Fruit fly (Drosophila melanogaster) whole organism, pupa: ENCODE data around the gene pum.
A peak's percentile ranks its signal among the peaks of the same experiment; 100 is the strongest.

Source experiments
- CG10348 ChIP-seq: fragments of 200-800 bp; sonication (Bioruptor generic); IDR thresholded peaks from 2 replicates; pipeline ENCODE4 v1.3.6; 2022; ENCODE audit warnings: missing biosample characterization, missing genetic modification characterization
- CG12605 ChIP-seq: fragments of 200-800 bp; sonication (Bioruptor generic); IDR thresholded peaks from 2 replicates; pipeline ENCODE4 v1.3.6; 2022; ENCODE audit warnings: missing biosample characterization, missing genetic modification characterization
- CG13204 ChIP-seq: fragments of 200-800 bp; sonication (Bioruptor generic); optimal IDR thresholded peaks from 2 replicates; lab custom pipeline; 2018; ENCODE audit warnings: missing biosample characterization, mild to moderate bottlenecking, missing genetic modification characterization, moderate library complexity
- CG14655 ChIP-seq: fragments of 200-800 bp; sonication (Bioruptor generic); optimal IDR thresholded peaks from 3 replicates; lab custom pipeline; 2017; ENCODE audit warnings: mild to moderate bottlenecking, missing biosample characterization, missing genetic modification reagents, missing genetic modification characterization
- CG15710 ChIP-seq: fragments of 200-800 bp; sonication (Bioruptor generic); optimal IDR thresholded peaks from 2 replicates; lab custom pipeline; 2018; ENCODE audit warnings: missing biosample characterization, mild to moderate bottlenecking, missing genetic modification characterization, moderate library complexity
- CG17806 ChIP-seq: fragments of 200-800 bp; sonication (Bioruptor generic); optimal IDR thresholded peaks from 2 replicates; lab custom pipeline; 2018; ENCODE audit warnings: missing biosample characterization, mild to moderate bottlenecking, missing genetic modification characterization, moderate library complexity
- CG32121 ChIP-seq: fragments of 200-800 bp; sonication (Bioruptor generic); IDR thresholded peaks from 2 replicates; pipeline ENCODE4 v1.3.6; 2022; ENCODE audit warnings: missing biosample characterization, missing genetic modification characterization
- CG34367 ChIP-seq: fragments of 200-800 bp; sonication (Bioruptor generic); optimal IDR thresholded peaks from 2 replicates; lab custom pipeline; 2018; ENCODE audit warnings: missing biosample characterization, mild to moderate bottlenecking, missing genetic modification characterization
- CG4496 ChIP-seq: fragments of 200-800 bp; sonication (Bioruptor generic); IDR thresholded peaks from 3 replicates; pipeline ENCODE4 v1.3.6; 2022; ENCODE audit warnings: missing biosample characterization, missing genetic modification characterization
- CG8159 ChIP-seq: fragments of 200-800 bp; sonication (Bioruptor generic); optimal IDR thresholded peaks from 3 replicates; lab custom pipeline; 2018; ENCODE audit warnings: missing biosample characterization, mild to moderate bottlenecking, missing genetic modification characterization, moderate library complexity
- CG8301 ChIP-seq: fragments of 200-800 bp; sonication (Bioruptor generic); optimal IDR thresholded peaks from 2 replicates; lab custom pipeline; 2018; ENCODE audit warnings: missing biosample characterization, mild to moderate bottlenecking, missing genetic modification characterization
- CG9948 ChIP-seq: fragments of 200-800 bp; sonication (Bioruptor generic); optimal IDR thresholded peaks from 2 replicates; lab custom pipeline; 2018; ENCODE audit warnings: missing biosample characterization, mild to moderate bottlenecking, missing genetic modification characterization, moderate library complexity
- D1 ChIP-seq: fragments of 200-800 bp; sonication (Bioruptor generic); optimal IDR thresholded peaks from 2 replicates; lab custom pipeline; 2018; ENCODE audit warnings: missing biosample characterization, mild to moderate bottlenecking, missing genetic modification characterization, moderate library complexity
- EcR ChIP-seq: fragments of 200-800 bp; sonication (Bioruptor generic); optimal IDR thresholded peaks from 3 replicates; lab custom pipeline; 2019; ENCODE audit warnings: missing biosample characterization, missing genetic modification characterization, mild to moderate bottlenecking, moderate library complexity, missing genetic modification reagents
- Ets98B ChIP-seq: fragments of 200-800 bp; sonication (Bioruptor generic); IDR thresholded peaks from 2 replicates; pipeline ENCODE4 v1.3.6; 2022; ENCODE audit warnings: missing biosample characterization, missing genetic modification characterization
- Pif1A ChIP-seq: fragments of 200-800 bp; sonication (Bioruptor generic); optimal IDR thresholded peaks from 3 replicates; lab custom pipeline; 2016; ENCODE audit warnings: missing biosample characterization, missing genetic modification characterization
- Pif1B ChIP-seq: fragments of 200-800 bp; sonication (Bioruptor generic); optimal IDR thresholded peaks from 3 replicates; lab custom pipeline; 2016; ENCODE audit warnings: missing biosample characterization, missing genetic modification characterization
- Snoo ChIP-seq: fragments of 200-800 bp; sonication (Bioruptor generic); optimal IDR thresholded peaks from 3 replicates; lab custom pipeline; 2017; ENCODE audit warnings: missing biosample characterization, mild to moderate bottlenecking, missing genetic modification characterization, inconsistent platforms
- fd96Ca ChIP-seq: fragments of 200-800 bp; sonication (Bioruptor generic); IDR thresholded peaks from 3 replicates; pipeline ENCODE4 v1.3.6; 2022; ENCODE audit warnings: missing biosample characterization, missing genetic modification characterization
- gl ChIP-seq: fragments of 200-800 bp; sonication (Bioruptor generic); optimal IDR thresholded peaks from 2 replicates; lab custom pipeline; 2018; ENCODE audit warnings: missing biosample characterization, mild to moderate bottlenecking, missing genetic modification characterization
- rn ChIP-seq: fragments of 200-800 bp; sonication (Bioruptor generic); IDR thresholded peaks from 2 replicates; pipeline ENCODE4 v1.3.6; 2022; ENCODE audit warnings: missing biosample characterization, missing genetic modification characterization

The pum gene

dm6 chr3R:9053021-9053420, 184.5 kb downstream of the pum start:
- TF ChIP-seq CG34367 (tag; lab: Kevin White, UChicago) (no peak), D1 (tag; lab: Kevin White, UChicago) (no peak), rn (GFP tag; lab: Robert Waterston, UW) (no peak), CG8159 (peak; percentile 60), EcR (GFP tag; lab: Kevin White, UChicago) (peak; percentile 44), Pif1A (GFP tag; lab: Kevin White, UChicago) (peak; percentile 56), CG15710 (tag; lab: Kevin White, UChicago) (peak; percentile 36), fd96Ca (GFP tag; lab: Robert Waterston, UW) (no peak), Pif1B (GFP tag; lab: Kevin White, UChicago) (peak; percentile 57), CG14655 (GFP tag; lab: Kevin White, UChicago) (peak; percentile 53), CG9948 (tag; lab: Kevin White, UChicago) (no peak), CG17806 (tag; lab: Kevin White, UChicago) (peak; percentile 41), CG10348 (GFP tag; lab: Robert Waterston, UW) (no peak), CG8301 (tag; lab: Kevin White, UChicago) (peak; percentile 44), Ets98B (no peak), CG32121 (no peak), CG4496 (GFP tag; lab: Robert Waterston, UW) (no peak), CG13204 (GFP tag; lab: Kevin White, UChicago) (peak; percentile 95), Snoo (tag; lab: Kevin White, UChicago) (peak; percentile 57), gl (tag; lab: Kevin White, UChicago) (peak; percentile 74), CG12605 (GFP tag; lab: Robert Waterston, UW) (no peak)
- TF ChIP-seq, all 21 proteins: peak for 11

dm6 chr3R:9051937-9052680, 185.4 kb downstream of the pum start, which contains the start of gene Kdm2:
Gene Kdm2 (plus strand): TSS chr3R:9052495.
- TF ChIP-seq CG10348 (GFP tag; lab: Robert Waterston, UW) (no peak), CG14655 (GFP tag; lab: Kevin White, UChicago) (no peak), CG4496 (GFP tag; lab: Robert Waterston, UW) (no peak), CG8301 (tag; lab: Kevin White, UChicago) (no peak), Pif1B (GFP tag; lab: Kevin White, UChicago) (peak; percentile 32), gl (tag; lab: Kevin White, UChicago) (no peak), CG9948 (tag; lab: Kevin White, UChicago) (no peak), D1 (tag; lab: Kevin White, UChicago) (peak; percentile 5), Pif1A (GFP tag; lab: Kevin White, UChicago) (peak; percentile 47)

dm6 chr3R:9050519-9051119, 186.9 kb downstream of the pum start, which contains the start of gene Nmdmc:
Gene Nmdmc (minus strand): TSS chr3R:9050555.
- TF ChIP-seq CG12605 (GFP tag; lab: Robert Waterston, UW): no peak
- TF ChIP-seq CG4496 (GFP tag; lab: Robert Waterston, UW): no peak

- no peak for TF ChIP-seq rn (GFP tag; lab: Robert Waterston, UW)
- no peak for TF ChIP-seq CG8301 (tag; lab: Kevin White, UChicago)
- TF ChIP-seq CG8159: no peak
- no peak for TF ChIP-seq CG10348 (GFP tag; lab: Robert Waterston, UW)
- TF ChIP-seq CG14655 (GFP tag; lab: Kevin White, UChicago): no peak
- TF ChIP-seq D1 (tag; lab: Kevin White, UChicago): peak; percentile 40
- TF ChIP-seq, all 21 proteins: peak for 1
Measured at dm6 chr3R:9049091-9049981, 188.1 kb downstream of the pum start.

- TF ChIP-seq rn (GFP tag; lab: Robert Waterston, UW) (no peak), CG34367 (tag; lab: Kevin White, UChicago) (no peak), Pif1A (GFP tag; lab: Kevin White, UChicago) (no peak), Ets98B (no peak), EcR (GFP tag; lab: Kevin White, UChicago) (peak; percentile 50), Snoo (tag; lab: Kevin White, UChicago) (no peak), CG17806 (tag; lab: Kevin White, UChicago) (no peak), gl (tag; lab: Kevin White, UChicago) (peak; percentile 37)
- TF ChIP-seq, all 21 proteins: peak for 2
Measured at dm6 chr3R:9048466-9049072, 188.9 kb downstream of the pum start, which contains the start of gene Mst85C. Gene Mst85C (plus strand): TSS chr3R:9048645.
